Worm (Caenorhabditis elegans) whole organism, L4 larva: ENCODE results near the gene C06E4.2.

Experiments used
- F49E8.2 ChIP-seq: sonication (generic microtip); optimal IDR thresholded peaks from 2 replicates; lab custom pipeline; 2016; ENCODE audit warnings: missing compliant biosample characterization, mild to moderate bottlenecking, missing genetic modification characterization, borderline replicate concordance
- T26A8.4 ChIP-seq: fragments of 200-800 bp; sonication (Bioruptor generic); IDR thresholded peaks from 2 replicates; pipeline ENCODE4 v1.3.6; 2022; ENCODE audit warnings: missing genetic modification characterization, missing compliant biosample characterization
- Y48G9A.11 ChIP-seq: fragments of 200-800 bp; sonication (Bioruptor generic); IDR thresholded peaks from 2 replicates; pipeline ENCODE4 v1.3.6; 2022; ENCODE audit warnings: missing genetic modification reagents, missing genetic modification characterization, missing compliant biosample characterization
- Y75B8A.6 ChIP-seq: fragments of 200-800 bp; sonication (Bioruptor generic); IDR thresholded peaks from 2 replicates; pipeline ENCODE4 v1.3.6; 2022; ENCODE audit warnings: missing genetic modification reagents, missing genetic modification characterization, missing compliant biosample characterization
- ZK337.2 ChIP-seq: fragments of 200-800 bp; sonication (Bioruptor generic); IDR thresholded peaks from 2 replicates; pipeline ENCODE4 v1.3.6; 2022; ENCODE audit warnings: missing genetic modification reagents, missing genetic modification characterization, missing compliant biosample characterization
- ZK546.5 ChIP-seq, 2 experiments: sonication (generic microtip); optimal IDR thresholded peaks; 2 replicates each; lab custom pipeline; 2017; ENCODE audit warnings: missing biosample characterization in 2 of 2, missing genetic modification characterization in 2 of 2
- aha-1 ChIP-seq: fragments of 150-350 bp; peaks from one replicate; lab custom pipeline; 2014; ENCODE audit warnings: missing biosample characterization, missing genetic modification characterization
- ama-1 ChIP-seq: fragments of 150-350 bp; optimal IDR thresholded peaks from 2 replicates; lab custom pipeline; 2014; ENCODE audit warnings: inconsistent platforms, mixed read lengths
- arid-1 ChIP-seq: fragments of 200-800 bp; sonication (Bioruptor generic); conservative IDR thresholded peaks from 2 replicates; pipeline ENCODE4 v1.3.6; 2022; ENCODE audit warnings: missing genetic modification reagents, missing genetic modification characterization, missing compliant biosample characterization
- ceh-20 ChIP-seq: fragments of 200-800 bp; sonication (Bioruptor generic); IDR thresholded peaks from 2 replicates; pipeline ENCODE4 v1.3.6; 2022; ENCODE audit warnings: missing genetic modification reagents, missing genetic modification characterization, missing compliant biosample characterization
- ceh-32 ChIP-seq: sonication (generic microtip); optimal IDR thresholded peaks from 2 replicates; lab custom pipeline; 2016; ENCODE audit warnings: mild to moderate bottlenecking, missing genetic modification characterization, missing compliant biosample characterization; ENCODE audit not compliant: poor library complexity
- ces-1 ChIP-seq: fragments of 150-350 bp; sonication (generic microtip); optimal IDR thresholded peaks from 4 replicates; lab custom pipeline; 2014; ENCODE audit warnings: missing biosample characterization, missing genetic modification reagents, missing genetic modification characterization
- daf-19 ChIP-seq: fragments of 200-800 bp; sonication (Bioruptor generic); conservative IDR thresholded peaks from 2 replicates; pipeline ENCODE4 v1.3.6; 2022; ENCODE audit warnings: missing genetic modification characterization, missing compliant biosample characterization
- dmd-8 ChIP-seq: fragments of 200-800 bp; sonication (Bioruptor generic); IDR thresholded peaks from 2 replicates; pipeline ENCODE4 v1.3.6; 2022; ENCODE audit warnings: missing genetic modification characterization, missing compliant biosample characterization
- dpl-1 ChIP-seq: fragments of 150-350 bp; optimal IDR thresholded peaks from 2 replicates; lab custom pipeline; 2014; ENCODE audit warnings: missing biosample characterization, missing genetic modification reagents, missing genetic modification characterization
- dve-1 ChIP-seq: sonication (generic microtip); optimal IDR thresholded peaks from 2 replicates; lab custom pipeline; 2017; ENCODE audit warnings: antibody characterized with exemption, mild to moderate bottlenecking, missing genetic modification characterization, missing compliant biosample characterization; ENCODE audit not compliant: insufficient read depth
- egl-43 ChIP-seq: fragments of 200-800 bp; sonication (Bioruptor generic); IDR thresholded peaks from 2 replicates; pipeline ENCODE4 v1.3.6; 2022; ENCODE audit warnings: missing genetic modification reagents, missing genetic modification characterization, missing compliant biosample characterization
- fkh-10 ChIP-seq: fragments of 150-350 bp; optimal IDR thresholded peaks from 2 replicates; lab custom pipeline; 2014; ENCODE audit warnings: missing biosample characterization, missing genetic modification reagents, missing genetic modification characterization
- hlh-30 ChIP-seq: sonication (generic microtip); optimal IDR thresholded peaks from 2 replicates; lab custom pipeline; 2017; ENCODE audit warnings: antibody characterized with exemption, mild to moderate bottlenecking, missing genetic modification characterization, missing compliant biosample characterization; ENCODE audit not compliant: insufficient read depth
- lin-13 ChIP-seq: fragments of 150-350 bp; optimal IDR thresholded peaks from 2 replicates; lab custom pipeline; 2014; ENCODE audit warnings: missing biosample characterization, missing genetic modification reagents, missing genetic modification characterization
- lin-38 ChIP-seq: fragments of 200-800 bp; sonication (Bioruptor generic); IDR thresholded peaks from 2 replicates; pipeline ENCODE4 v1.3.6; 2022; ENCODE audit warnings: missing genetic modification reagents, missing genetic modification characterization, missing compliant biosample characterization
- lir-3 ChIP-seq: sonication (generic microtip); optimal IDR thresholded peaks from 2 replicates; lab custom pipeline; 2016; ENCODE audit warnings: mild to moderate bottlenecking, missing genetic modification characterization, missing compliant biosample characterization
- lsy-2 ChIP-seq, 2 experiments: fragments of 150-350 bp in 1 of 2; sonication (generic microtip) in 1 of 2; optimal IDR thresholded peaks; 2 replicates each; lab custom pipeline; 2014 to 2017; ENCODE audit warnings: missing biosample characterization in 2 of 2, missing genetic modification characterization in 2 of 2
- mdl-1 ChIP-seq, 2 experiments: fragments of 150-350 bp in 1 of 2; sonication (generic microtip) in 1 of 2; optimal IDR thresholded peaks; 2 replicates each; lab custom pipeline; 2014 to 2017; ENCODE audit warnings: missing biosample characterization in 2 of 2, missing genetic modification characterization in 2 of 2
- nhr-10 ChIP-seq: fragments of 150-350 bp; optimal IDR thresholded peaks from 2 replicates; lab custom pipeline; 2014; ENCODE audit warnings: missing biosample characterization, missing genetic modification characterization
- nhr-111 ChIP-seq: fragments of 200-800 bp; sonication (Bioruptor generic); optimal IDR thresholded peaks from 2 replicates; lab custom pipeline; 2018; ENCODE audit warnings: mild to moderate bottlenecking, missing genetic modification characterization, missing compliant biosample characterization
- nhr-28 ChIP-seq: fragments of 150-350 bp; optimal IDR thresholded peaks from 2 replicates; lab custom pipeline; 2014; ENCODE audit warnings: missing biosample characterization, missing genetic modification characterization
- nhr-6 ChIP-seq: fragments of 150-350 bp; optimal IDR thresholded peaks from 2 replicates; lab custom pipeline; 2014; ENCODE audit warnings: missing biosample characterization, missing genetic modification characterization
- pha-4 ChIP-seq, 2 experiments: fragments of 150-350 bp in 1 of 2; fragments of 200-800 bp in 1 of 2; sonication (Bioruptor generic) in 1 of 2; IDR thresholded peaks in 1 of 2; optimal IDR thresholded peaks in 1 of 2; 2 replicates each; pipeline versions ENCODE4 v1.3.6 to Lab custom; 2014 to 2022; ENCODE audit warnings: missing genetic modification characterization in 2 of 2, missing genetic modification reagents in 2 of 2, missing biosample characterization in 1 of 2, missing compliant biosample characterization in 1 of 2
- pqm-1 ChIP-seq: sonication (generic microtip); optimal IDR thresholded peaks from 2 replicates; lab custom pipeline; 2017; ENCODE audit warnings: missing biosample characterization, missing genetic modification characterization
- rbr-2 ChIP-seq: sonication (generic microtip); optimal IDR thresholded peaks from 2 replicates; lab custom pipeline; 2016; ENCODE audit warnings: missing genotype, missing genetic modification characterization, missing compliant biosample characterization
- saeg-2 ChIP-seq: fragments of 200-800 bp; sonication (Bioruptor generic); IDR thresholded peaks from 2 replicates; pipeline ENCODE4 v1.3.6; 2022; ENCODE audit warnings: missing genetic modification reagents, missing genetic modification characterization, missing compliant biosample characterization
- skn-1 ChIP-seq: fragments of 150-350 bp; optimal IDR thresholded peaks from 2 replicates; lab custom pipeline; 2014; ENCODE audit warnings: missing biosample characterization, missing genetic modification characterization
- spr-1 ChIP-seq: sonication (generic microtip); optimal IDR thresholded peaks from 2 replicates; lab custom pipeline; 2016; ENCODE audit warnings: mild to moderate bottlenecking, missing genetic modification characterization, missing compliant biosample characterization
- tra-1 ChIP-seq: fragments of 200-800 bp; sonication (Bioruptor generic); IDR thresholded peaks from 2 replicates; pipeline ENCODE4 v1.3.6; 2022; ENCODE audit warnings: missing genetic modification reagents, missing genetic modification characterization, missing compliant biosample characterization
- unc-39 ChIP-seq: sonication (generic microtip); optimal IDR thresholded peaks from 2 replicates; lab custom pipeline; 2017; ENCODE audit warnings: missing biosample characterization, missing genetic modification characterization
- zfp-2 ChIP-seq: sonication (generic microtip); optimal IDR thresholded peaks from 2 replicates; lab custom pipeline; 2016; ENCODE audit warnings: mild to moderate bottlenecking, missing genetic modification characterization, missing compliant biosample characterization
- zip-11 ChIP-seq: fragments of 200-800 bp; sonication (Bioruptor generic); IDR thresholded peaks from 2 replicates; pipeline ENCODE4 v1.3.6; 2022; ENCODE audit warnings: missing genetic modification characterization, missing compliant biosample characterization

The C06E4.2 gene

ce11 chrIV:7285839-7286238 lies 9.1 kb downstream of the C06E4.2 start, which contains the start of gene C06E4.8:
Gene C06E4.8 (minus strand): TSS chrIV:7285875.
- TF ChIP-seq nhr-28 (tag; lab: Kevin White, UChicago) (peak; percentile 25), tra-1 (GFP tag; lab: Robert Waterston, UW) (no peak), lir-3 (tag; lab: Kevin White, UChicago) (no peak), F49E8.2 (tag; lab: Kevin White, UChicago) (no peak), fkh-10 (GFP tag; lab: Kevin White, UChicago) (no peak), rbr-2 (tag; lab: Kevin White, UChicago) (no peak), pha-4 (GFP tag; IDR thresholded peaks at IDR 0.05; lab: Robert Waterston, UW) (no peak), pha-4 (tag; optimal IDR thresholded peaks at IDR 0.05; lab: Kevin White, UChicago) (no peak), saeg-2 (GFP tag; lab: Robert Waterston, UW) (no peak), daf-19 (no peak), pqm-1 (tag; lab: Kevin White, UChicago) (peak; percentile 61), zip-11 (GFP tag; lab: Robert Waterston, UW) (no peak), skn-1 (tag; lab: Kevin White, UChicago) (no peak), arid-1 (no peak), ZK337.2 (GFP tag; lab: Robert Waterston, UW) (no peak), ces-1 (no peak), ceh-20 (GFP tag; lab: Robert Waterston, UW) (no peak)

DNA sequence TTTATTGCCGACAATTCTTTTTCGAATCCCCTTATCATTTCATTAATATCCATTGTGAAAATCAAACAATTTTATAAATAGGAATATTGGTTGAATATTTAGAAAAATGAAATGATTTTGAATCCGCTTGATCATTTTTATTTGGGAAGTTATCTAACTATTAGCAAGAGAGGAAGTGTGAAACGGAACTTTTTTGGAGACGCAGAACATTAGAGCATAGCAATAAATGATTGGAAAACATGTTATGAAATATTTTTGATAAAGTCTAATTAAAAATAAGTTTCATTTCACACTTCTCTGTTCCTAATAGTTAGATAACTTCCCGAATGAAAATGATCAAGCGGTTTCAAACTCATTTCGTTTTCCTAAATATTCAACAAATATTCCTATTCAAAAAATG lies 10.7 kb downstream of the C06E4.2 start, which contains the start of gene F42C5.3:
Gene F42C5.3 (minus strand): TSS at position 101 of the 400 bp plus-strand sequence.
- TF ChIP-seq lin-13 (GFP tag; lab: Kevin White, UChicago): no peak
- no peak for TF ChIP-seq Y48G9A.11 (GFP tag; lab: Robert Waterston, UW)
- no peak for TF ChIP-seq unc-39 (tag; lab: Kevin White, UChicago)
- TF ChIP-seq spr-1 (tag; lab: Kevin White, UChicago): no peak
- TF ChIP-seq lin-38 (GFP tag; lab: Robert Waterston, UW): no peak
- TF ChIP-seq egl-43 (GFP tag; lab: Robert Waterston, UW): no peak
- TF ChIP-seq lsy-2 (tag; optimal IDR thresholded peaks at IDR 0.05; lab: Kevin White, UChicago): no peak
- TF ChIP-seq rbr-2 (tag; lab: Kevin White, UChicago): no peak
- no peak for TF ChIP-seq nhr-6 (tag; lab: Kevin White, UChicago)

ce11 chrIV:7291066-7291465 lies 14.3 kb downstream of the C06E4.2 start:
- TF ChIP-seq unc-39 (tag; lab: Kevin White, UChicago) (no peak), hlh-30 (tag; lab: Kevin White, UChicago) (peak; percentile 75), nhr-28 (tag; lab: Kevin White, UChicago) (peak; percentile 12), Y75B8A.6 (GFP tag; lab: Robert Waterston, UW) (no peak), dpl-1 (GFP tag; lab: Kevin White, UChicago) (peak; percentile 28), ama-1 (no peak), nhr-111 (GFP tag; lab: Kevin White, UChicago) (no peak), dve-1 (tag; lab: Kevin White, UChicago) (peak; percentile 2)

- no peak for TF ChIP-seq saeg-2 (GFP tag; lab: Robert Waterston, UW)
- no peak for TF ChIP-seq mdl-1 (tag; optimal IDR thresholded peaks at IDR 0.05; lab: Kevin White, UChicago)
- TF ChIP-seq aha-1: peak; percentile 91
- TF ChIP-seq nhr-10 (tag; lab: Kevin White, UChicago): no peak
These were observed 15.2 kb downstream of the C06E4.2 start, which contains the start of gene F42C5.4 for ce11 chrIV:7291957-7292356. Gene F42C5.4 (minus strand): TSS chrIV:7292127.

- TF ChIP-seq T26A8.4 (GFP tag; lab: Robert Waterston, UW) (no peak), dmd-8 (GFP tag; lab: Robert Waterston, UW) (no peak), ZK546.5 (tag; optimal IDR thresholded peaks at IDR 0.05; lab: Kevin White, UChicago) (no peak), Y75B8A.6 (GFP tag; lab: Robert Waterston, UW) (no peak), ceh-32 (tag; lab: Kevin White, UChicago) (no peak), nhr-10 (tag; lab: Kevin White, UChicago) (no peak), zfp-2 (tag; lab: Kevin White, UChicago) (no peak)
- TF ChIP-seq, all 104 proteins: peak for 0
These were observed 17.4 kb downstream of the C06E4.2 start, which contains the start of gene F42C5.5 for ce11 chrIV:7294121-7294520. Gene F42C5.5 (minus strand): TSS chrIV:7294221.
